Worm (Caenorhabditis elegans): ENCODE data around the gene alh-9.

The alh-9 gene

DNA sequence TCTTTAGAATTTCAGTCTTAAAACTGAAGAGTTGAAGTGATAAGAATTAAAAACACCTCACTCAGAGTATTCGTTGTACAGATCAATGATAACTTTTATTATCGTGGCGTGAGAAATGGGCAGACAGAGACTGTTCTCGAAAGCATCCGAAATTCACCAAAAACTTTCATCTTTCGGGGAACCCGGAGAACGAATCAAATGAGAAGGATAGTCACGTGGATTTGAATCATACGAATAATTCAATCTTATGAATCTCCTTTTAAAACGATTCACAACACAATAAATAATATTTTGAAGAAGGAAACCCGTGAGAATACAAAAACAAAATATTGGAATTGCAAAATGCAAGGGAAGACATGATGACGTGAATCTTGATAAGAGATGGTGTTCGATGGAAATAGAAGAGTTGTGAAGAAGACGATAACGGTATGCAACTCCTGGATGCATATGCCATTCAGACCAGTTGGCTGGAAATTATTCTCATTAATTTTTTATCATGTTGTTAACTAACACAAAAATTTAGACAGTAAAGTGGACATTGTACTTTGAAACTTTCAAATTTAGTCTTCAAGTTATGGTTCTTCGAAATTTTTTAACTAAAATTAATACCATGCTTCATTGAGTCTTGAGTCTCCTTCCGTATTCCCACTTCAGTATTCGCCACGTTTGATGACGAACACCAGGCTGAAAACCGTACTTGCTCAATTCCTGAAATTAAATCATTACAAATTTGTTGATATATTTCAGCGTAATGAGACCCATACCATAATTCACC is 21.2 kb downstream of the alh-9 start (continued):
- TF ChIP-seq ceh-82 (tag; optimal IDR thresholded peaks at IDR 0.05) (no peak), ceh-62 (tag; optimal IDR thresholded peaks at IDR 0.05) (no peak), aly-2 (tag; optimal IDR thresholded peaks at IDR 0.05) (no peak), hlh-11 (tag; optimal IDR thresholded peaks at IDR 0.05) (peak; percentile 65), nhr-102 (tag; optimal IDR thresholded peaks at IDR 0.05) (no peak), dmd-8 (GFP tag; IDR thresholded peaks at IDR 0.05) (no peak), zip-11 (GFP tag; IDR thresholded peaks at IDR 0.05) (no peak), dve-1 (tag; optimal IDR thresholded peaks at IDR 0.05; ENCODE audit: insufficient read depth) (peak; percentile 80), dmd-6 (GFP tag; IDR thresholded peaks at IDR 0.05) (peak; percentile 57), aha-1 (tag) (peak; percentile 78), ZK546.5 (tag; optimal IDR thresholded peaks at IDR 0.05) (no peak), pha-4 (GFP tag; IDR thresholded peaks at IDR 0.05) (no peak), pha-4 (tag; optimal IDR thresholded peaks at IDR 0.05) (no peak), madf-9 (GFP tag; conservative IDR thresholded peaks at IDR 0.05) (no peak), nhr-111 (GFP tag; optimal IDR thresholded peaks at IDR 0.05) (no peak), dpl-1 (GFP tag; optimal IDR thresholded peaks at IDR 0.05) (no peak), unc-39 (tag; optimal IDR thresholded peaks at IDR 0.05) (no peak), mdt-29 (GFP tag; IDR thresholded peaks at IDR 0.05) (peak; percentile 96), pqm-1 (tag; optimal IDR thresholded peaks at IDR 0.05) (no peak), snpc-1.2 (GFP tag; IDR thresholded peaks at IDR 0.05) (no peak), snpc-4 (tag; optimal IDR thresholded peaks at IDR 0.05) (no peak), hif-1 (tag; optimal IDR thresholded peaks at IDR 0.05) (no peak), ztf-11 (tag; optimal IDR thresholded peaks at IDR 0.05) (no peak), daf-19 (GFP tag; conservative IDR thresholded peaks at IDR 0.05) (no peak), mep-1 (tag; optimal IDR thresholded peaks at IDR 0.05) (peak; percentile 34), lin-15B (tag; optimal IDR thresholded peaks at IDR 0.05) (no peak), T20F7.1 (GFP tag; optimal IDR thresholded peaks at IDR 0.05) (no peak), nhr-76 (tag; optimal IDR thresholded peaks at IDR 0.05) (no peak), nhr-42 (GFP tag; IDR thresholded peaks at IDR 0.05) (no peak), ceh-32 (tag; optimal IDR thresholded peaks at IDR 0.05; ENCODE audit: poor library complexity) (no peak)

DNA sequence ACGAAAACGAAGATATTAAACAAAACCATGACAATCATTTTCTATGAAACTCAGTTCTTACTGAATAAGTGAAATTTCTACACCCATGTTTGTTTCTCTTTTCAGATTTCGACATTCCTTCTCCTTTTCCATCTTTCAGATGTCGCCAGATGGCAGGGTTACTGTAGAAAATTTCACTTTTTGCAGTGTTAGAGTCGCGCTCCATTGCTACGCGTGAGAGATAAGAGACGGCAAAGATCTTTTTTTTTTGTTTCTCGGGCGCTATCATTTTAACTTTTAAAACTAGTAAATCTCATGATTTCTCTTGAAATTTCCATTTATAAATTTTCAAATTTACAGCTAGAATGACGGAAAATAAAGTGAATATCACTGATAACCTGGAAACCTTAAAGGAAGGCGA is 22.4 kb downstream of the alh-9 start, which contains the start of the genes mig-21 and F01F1.2:
TSS of gene mig-21 (minus strand) at position 166 of the 400 bp plus-strand sequence.
TSS of gene F01F1.2 (plus strand) at position 340 of the 400 bp plus-strand sequence.
- TF ChIP-seq duxl-1 (tag; optimal IDR thresholded peaks at IDR 0.05; ENCODE audit: poor library complexity) (no peak), lsy-2 (tag; optimal IDR thresholded peaks at IDR 0.05) (peak in 1 of 2 experiments; percentile 75), lin-38 (GFP tag; IDR thresholded peaks at IDR 0.05) (peak; percentile 49; the same call in 1 of the 2 replicates), attf-4 (tag; optimal IDR thresholded peaks at IDR 0.05) (no peak), mes-2 (tag; optimal IDR thresholded peaks at IDR 0.05; ENCODE audit: poor library complexity, severe bottlenecking) (peak; percentile 31)

ce11 chrIII:5879291-5879968 is 23.6 kb downstream of the alh-9 start, which contains the start of gene hpo-10:
TSS of gene hpo-10 (plus strand) at chrIII:5879489.
- no peak for TF ChIP-seq lin-1 (GFP tag; IDR thresholded peaks at IDR 0.05)
- TF ChIP-seq ceh-32 (tag; optimal IDR thresholded peaks at IDR 0.05; ENCODE audit: poor library complexity), result no peak
- TF ChIP-seq nhr-41 (GFP tag; IDR thresholded peaks at IDR 0.05), result no peak
- peak; percentile 55 for TF ChIP-seq mes-2 (tag; optimal IDR thresholded peaks at IDR 0.05; ENCODE audit: poor library complexity, severe bottlenecking)
- TF ChIP-seq mdt-29 (GFP tag; IDR thresholded peaks at IDR 0.05), result no peak
- no peak for TF ChIP-seq set-16 (GFP tag; IDR thresholded peaks at IDR 0.05)
- TF ChIP-seq daf-12 (tag; optimal IDR thresholded peaks at IDR 0.05), result no peak
- TF ChIP-seq daf-8 (GFP tag; IDR thresholded peaks at IDR 0.05), result no peak
- no peak for TF ChIP-seq Y48G9A.11 (GFP tag; IDR thresholded peaks at IDR 0.05)
- TF ChIP-seq D1046.2 (GFP tag; IDR thresholded peaks at IDR 0.05), result no peak
- peak; percentile 32 for TF ChIP-seq mep-1 (tag; optimal IDR thresholded peaks at IDR 0.05)
- no peak for TF ChIP-seq tra-1 (GFP tag; IDR thresholded peaks at IDR 0.05)
- peak in 1 of 2 experiments; percentile 65 for TF ChIP-seq lsy-2 (tag; optimal IDR thresholded peaks at IDR 0.05)
- TF ChIP-seq nhr-48 (tag; optimal IDR thresholded peaks at IDR 0.05), result no peak
- TF ChIP-seq lir-3 (tag; optimal IDR thresholded peaks at IDR 0.05), result no peak
- no peak for TF ChIP-seq fos-1 (tag; optimal IDR thresholded peaks at IDR 0.05)
- peak; percentile 89 for TF ChIP-seq T20F7.1 (GFP tag; optimal IDR thresholded peaks at IDR 0.05)
- peak; percentile 37; the same call in 1 of the 2 replicates for TF ChIP-seq lin-38 (GFP tag; IDR thresholded peaks at IDR 0.05)
- TF ChIP-seq F44E2.7 (GFP tag; IDR thresholded peaks at IDR 0.05), result no peak

All from whole organism, L4 larva.